Worm (Caenorhabditis elegans): ENCODE data around the gene srr-10.

DNA sequence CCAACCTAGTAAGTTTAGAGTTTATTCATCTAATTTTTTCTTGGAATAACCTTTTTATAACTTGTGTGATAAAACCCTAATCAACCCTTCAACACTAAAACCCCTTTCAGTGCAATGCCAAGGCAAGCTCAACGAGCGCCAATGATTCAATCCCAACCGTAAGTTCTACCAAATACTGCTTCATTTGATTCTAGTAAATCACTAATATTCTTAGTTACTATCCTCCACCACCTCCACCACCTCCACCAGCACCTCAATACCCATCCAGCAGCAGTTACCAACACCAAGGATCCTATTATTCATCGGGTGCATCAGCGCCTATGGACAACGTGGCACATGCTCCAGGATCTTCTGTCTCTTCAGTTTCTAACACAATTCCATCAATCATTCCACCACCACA lies 50.5 kb downstream of the srr-10 start:
- TF ChIP-seq lin-39 (tag; optimal IDR thresholded peaks at IDR 0.05) (no peak), madf-5 (GFP tag; IDR thresholded peaks at IDR 0.05) (no peak), gei-8 (GFP tag; optimal IDR thresholded peaks at IDR 0.05) (no peak), nhr-237 (tag; optimal IDR thresholded peaks at IDR 0.05) (no peak), nhr-28 (tag; optimal IDR thresholded peaks at IDR 0.05) (no peak), unc-130 (GFP tag; optimal IDR thresholded peaks at IDR 0.05) (no peak), fos-1 (tag; optimal IDR thresholded peaks at IDR 0.05) (no peak), snpc-4 (tag; optimal IDR thresholded peaks at IDR 0.05) (no peak), nhr-48 (tag; optimal IDR thresholded peaks at IDR 0.05) (no peak), ama-1 (optimal IDR thresholded peaks at IDR 0.05) (no peak), aly-2 (tag; optimal IDR thresholded peaks at IDR 0.05) (no peak), nhr-25 (tag; optimal IDR thresholded peaks at IDR 0.05; ENCODE audit: borderline replicate concordance, insufficient read depth) (no peak)
